Fruit fly (Drosophila melanogaster): ENCODE measurements around the gene Brd7-9.

DNA sequence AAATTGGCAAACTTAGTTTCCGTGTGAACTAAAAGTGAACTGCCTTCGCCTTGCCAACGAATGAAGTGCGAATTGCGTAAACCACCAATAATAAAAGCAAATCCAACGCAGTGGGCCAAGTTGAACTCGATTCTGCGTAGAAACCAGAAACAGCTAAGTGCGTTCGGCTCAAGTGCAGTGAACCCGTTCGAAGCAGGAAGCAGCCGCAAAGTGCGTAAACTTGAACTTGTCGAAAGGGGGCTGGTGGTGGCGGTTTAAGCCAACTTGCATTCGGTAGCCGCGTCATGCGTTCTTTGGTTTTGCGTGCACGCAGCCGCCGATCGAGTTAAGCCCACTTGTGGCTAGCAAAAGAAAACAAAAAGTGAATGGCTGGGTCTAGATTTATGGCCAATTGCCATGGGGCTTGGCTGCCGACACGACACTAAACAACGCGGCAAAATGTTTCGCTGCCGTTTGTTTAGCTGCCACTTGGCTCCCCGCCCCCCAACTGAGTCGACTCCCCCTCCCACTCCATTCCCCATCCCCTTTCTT is 32.0 kb upstream of the Brd7-9 start:
- TF ChIP-seq CG8478 (optimal IDR thresholded peaks at IDR 0.05) (no peak), CTCF (optimal IDR thresholded peaks at IDR 0.05) (no peak)
